Fruit fly (Drosophila melanogaster): Measurements from ENCODE around the gene CG46399.
A peak's percentile ranks its signal among the peaks of the same experiment; 100 is the strongest.

The CG46399 gene

dm6 chrX:14840417-14840872, 18.6 kb upstream of the CG46399 start (continued):
- TF ChIP-seq ems (GFP tag; optimal IDR thresholded peaks at IDR 0.05) (no peak), Meics (GFP tag; optimal IDR thresholded peaks at IDR 0.05) (peak; percentile 62), slbo (GFP tag; IDR thresholded peaks at IDR 0.05) (peak; percentile 75), cad (GFP tag; optimal IDR thresholded peaks at IDR 0.05) (no peak), lab (GFP tag; optimal IDR thresholded peaks at IDR 0.05) (peak; percentile 42), MESR4 (GFP tag; optimal IDR thresholded peaks at IDR 0.05) (no peak), HmgD (GFP tag; optimal IDR thresholded peaks at IDR 0.05) (no peak), CG13424 (tag; optimal IDR thresholded peaks at IDR 0.05) (peak; percentile 46), Asciz (GFP tag; optimal IDR thresholded peaks at IDR 0.05) (peak; percentile 33), zf30C (GFP tag; optimal IDR thresholded peaks at IDR 0.05) (peak; percentile 67), CG2678 (tag; optimal IDR thresholded peaks at IDR 0.05) (peak; percentile 71), sob (GFP tag; IDR thresholded peaks at IDR 0.05) (0 out of 2 replicates have a peak, but pooled peaks have one; percentile 12), CG4282 (GFP tag; optimal IDR thresholded peaks at IDR 0.05) (no peak), MBD-R2 (GFP tag; IDR thresholded peaks at IDR 0.05) (peak; percentile 21; the same call in 1 of the 2 replicates), CG2875 (GFP tag; optimal IDR thresholded peaks at IDR 0.05) (no peak), CG11695 (GFP tag; IDR thresholded peaks at IDR 0.05) (peak; percentile 70; the same call in 2 of the 3 replicates), Dp (GFP tag; optimal IDR thresholded peaks at IDR 0.05) (no peak), p53 (GFP tag; optimal IDR thresholded peaks at IDR 0.05) (no peak), Fer2 (tag; optimal IDR thresholded peaks at IDR 0.05) (no peak), row (GFP tag; IDR thresholded peaks at IDR 0.05) (peak; percentile 58), ken (GFP tag; IDR thresholded peaks at IDR 0.05) (no peak), CG18599 (GFP tag; optimal IDR thresholded peaks at IDR 0.05) (peak; percentile 41), mam (GFP tag; optimal IDR thresholded peaks at IDR 0.05) (no peak), Aef1 (GFP tag; IDR thresholded peaks at IDR 0.05) (no peak), Hmx (GFP tag; optimal IDR thresholded peaks at IDR 0.05) (no peak), CG7963 (GFP tag; IDR thresholded peaks at IDR 0.05; ENCODE audit: partially characterized antibody) (no peak), fu2 (GFP tag; optimal IDR thresholded peaks at IDR 0.05) (no peak), CG8089 (GFP tag; optimal IDR thresholded peaks at IDR 0.05) (no peak), knrl (GFP tag; IDR thresholded peaks at IDR 0.05; ENCODE audit: partially characterized antibody) (no peak), CG18619 (GFP tag; optimal IDR thresholded peaks at IDR 0.05) (peak; percentile 22), CG17328 (GFP tag; IDR thresholded peaks at IDR 0.05) (peak; percentile 23; the same call in 1 of the 2 replicates), CG2712 (tag; optimal IDR thresholded peaks at IDR 0.05) (peak; percentile 59), CG6813 (GFP tag; optimal IDR thresholded peaks at IDR 0.05) (peak; percentile 52), CG2202 (tag; optimal IDR thresholded peaks at IDR 0.05) (no peak), CG3847 (GFP tag; IDR thresholded peaks at IDR 0.05) (peak; percentile 37), fd96Cb (tag; optimal IDR thresholded peaks at IDR 0.05) (peak; percentile 55), az2 (GFP tag; optimal IDR thresholded peaks at IDR 0.05) (peak; percentile 38), Eip74EF (GFP tag; optimal IDR thresholded peaks at IDR 0.05) (peak in 1 of 2 experiments; percentile 30), grn (GFP tag; optimal IDR thresholded peaks at IDR 0.05) (no peak), maf-S (GFP tag; optimal IDR thresholded peaks at IDR 0.05) (no peak), CG10431 (GFP tag; optimal IDR thresholded peaks at IDR 0.05) (no peak), ewg (GFP tag; optimal IDR thresholded peaks at IDR 0.05) (no peak), ind (GFP tag; optimal IDR thresholded peaks at IDR 0.05) (peak; percentile 20), pzg (GFP tag; optimal IDR thresholded peaks at IDR 0.05) (no peak), NC2α (GFP tag; optimal IDR thresholded peaks at IDR 0.05) (no peak), Dll (GFP tag; IDR thresholded peaks at IDR 0.05; ENCODE audit: partially characterized antibody) (no peak), psq (GFP tag; optimal IDR thresholded peaks at IDR 0.05) (no peak), CG16813 (GFP tag; IDR thresholded peaks at IDR 0.05; ENCODE audit: partially characterized antibody) (no peak), crp (GFP tag; optimal IDR thresholded peaks at IDR 0.05) (no peak), Doc3 (GFP tag; IDR thresholded peaks at IDR 0.05; ENCODE audit: partially characterized antibody) (no peak)
